Worm (Caenorhabditis elegans) whole organism, late embryonic: ENCODE measurements around the gene pqn-36.

Experiments used
- C38D4.7 ChIP-seq: fragments of 200-800 bp; sonication (Bioruptor generic); optimal IDR thresholded peaks from 2 replicates; lab custom pipeline; 2018; ENCODE audit warnings: mild to moderate bottlenecking, missing genetic modification characterization, moderate library complexity, missing compliant biosample characterization
- F13H6.1 ChIP-seq: sonication (generic microtip); optimal IDR thresholded peaks from 2 replicates; lab custom pipeline; 2016; ENCODE audit warnings: missing genetic modification characterization, missing compliant biosample characterization
- T23F11.4 ChIP-seq: fragments of 200-800 bp; sonication (Bioruptor generic); optimal IDR thresholded peaks from 2 replicates; lab custom pipeline; 2018; ENCODE audit warnings: mild to moderate bottlenecking, missing genetic modification characterization, missing compliant biosample characterization
- Y22D7AL.16 ChIP-seq: sonication (generic microtip); optimal IDR thresholded peaks from 2 replicates; lab custom pipeline; 2016; ENCODE audit warnings: missing genetic modification characterization, missing compliant biosample characterization
- ama-1 ChIP-seq: fragments of 150-350 bp; optimal IDR thresholded peaks from 2 replicates; lab custom pipeline; 2014
- ceh-18 ChIP-seq: sonication (generic microtip); optimal IDR thresholded peaks from 2 replicates; lab custom pipeline; 2016; ENCODE audit warnings: missing genetic modification characterization, missing compliant biosample characterization
- ceh-22 ChIP-seq: sonication (generic microtip); optimal IDR thresholded peaks from 2 replicates; lab custom pipeline; 2017; ENCODE audit warnings: missing biosample characterization, missing genetic modification characterization
- ceh-24 ChIP-seq: sonication (generic microtip); optimal IDR thresholded peaks from 2 replicates; lab custom pipeline; 2016; ENCODE audit warnings: mild to moderate bottlenecking, missing genetic modification characterization, missing compliant biosample characterization
- ceh-30 ChIP-seq: fragments of 150-350 bp; optimal IDR thresholded peaks from 2 replicates; lab custom pipeline; 2014; ENCODE audit warnings: missing biosample characterization, missing genetic modification characterization
- ceh-31 ChIP-seq: sonication (generic microtip); optimal IDR thresholded peaks from 2 replicates; lab custom pipeline; 2016; ENCODE audit warnings: missing genetic modification characterization, missing compliant biosample characterization
- ceh-48 ChIP-seq: sonication (generic microtip); optimal IDR thresholded peaks from 2 replicates; lab custom pipeline; 2016; ENCODE audit warnings: missing genetic modification characterization, inconsistent platforms, missing compliant biosample characterization
- ceh-6 ChIP-seq: fragments of 200-800 bp; sonication (Bioruptor generic); optimal IDR thresholded peaks from 2 replicates; lab custom pipeline; 2018; ENCODE audit warnings: mild to moderate bottlenecking, missing genetic modification characterization, missing compliant biosample characterization
- ceh-9 ChIP-seq: sonication (generic microtip); optimal IDR thresholded peaks from 2 replicates; lab custom pipeline; 2016; ENCODE audit warnings: mild to moderate bottlenecking, missing genetic modification characterization, inconsistent platforms, missing compliant biosample characterization
- dmd-4 ChIP-seq: sonication (generic microtip); optimal IDR thresholded peaks from 2 replicates; lab custom pipeline; 2016; ENCODE audit warnings: borderline replicate concordance, missing genetic modification characterization, missing compliant biosample characterization
- elt-2 ChIP-seq: sonication (generic microtip); optimal IDR thresholded peaks from 2 replicates; lab custom pipeline; 2016; ENCODE audit warnings: missing genetic modification reagents, missing genetic modification characterization, missing compliant biosample characterization
- elt-4 ChIP-seq: sonication (generic microtip); optimal IDR thresholded peaks from 2 replicates; lab custom pipeline; 2016; ENCODE audit warnings: missing genetic modification characterization, missing compliant biosample characterization
- ets-4 ChIP-seq: sonication (generic microtip); optimal IDR thresholded peaks from 2 replicates; lab custom pipeline; 2016; ENCODE audit warnings: missing genetic modification characterization, missing compliant biosample characterization
- fax-1 ChIP-seq: sonication (generic microtip); optimal IDR thresholded peaks from 2 replicates; lab custom pipeline; 2016; ENCODE audit warnings: missing genotype, missing genetic modification characterization, missing compliant biosample characterization
- fkh-10 ChIP-seq: fragments of 150-350 bp; optimal IDR thresholded peaks from 2 replicates; lab custom pipeline; 2014; ENCODE audit warnings: missing biosample characterization, missing genetic modification reagents, missing genetic modification characterization
- hlh-15 ChIP-seq: sonication (generic microtip); optimal IDR thresholded peaks from 2 replicates; lab custom pipeline; 2016; ENCODE audit warnings: missing genetic modification characterization, missing compliant biosample characterization
- hlh-6 ChIP-seq: sonication (generic microtip); optimal IDR thresholded peaks from 2 replicates; lab custom pipeline; 2016; ENCODE audit warnings: missing genotype, missing genetic modification characterization, missing compliant biosample characterization
- lim-6 ChIP-seq: sonication (generic microtip); optimal IDR thresholded peaks from 2 replicates; lab custom pipeline; 2016; ENCODE audit warnings: missing genetic modification characterization, missing compliant biosample characterization
- lin-11 ChIP-seq: fragments of 200-800 bp; sonication (Bioruptor generic); optimal IDR thresholded peaks from 2 replicates; lab custom pipeline; 2018; ENCODE audit warnings: mild to moderate bottlenecking, missing genetic modification characterization, missing compliant biosample characterization
- madf-2 ChIP-seq: sonication (generic microtip); optimal IDR thresholded peaks from 2 replicates; lab custom pipeline; 2017; ENCODE audit warnings: missing genetic modification characterization, missing compliant biosample characterization
- nhr-11 ChIP-seq: fragments of 150-350 bp; optimal IDR thresholded peaks from 2 replicates; lab custom pipeline; 2014; ENCODE audit warnings: missing biosample characterization, missing genetic modification characterization
- npax-4 ChIP-seq: sonication (generic microtip); optimal IDR thresholded peaks from 2 replicates; lab custom pipeline; 2016; ENCODE audit warnings: missing genetic modification characterization, missing compliant biosample characterization
- pag-3 ChIP-seq: sonication (generic microtip); optimal IDR thresholded peaks from 2 replicates; lab custom pipeline; 2016; ENCODE audit warnings: missing compliant biosample characterization, missing genetic modification characterization, borderline replicate concordance
- pros-1 ChIP-seq: fragments of 150-350 bp; optimal IDR thresholded peaks from 2 replicates; lab custom pipeline; 2014; ENCODE audit warnings: missing biosample characterization, missing genetic modification reagents, missing genetic modification characterization
- ref-2 ChIP-seq: sonication (generic microtip); optimal IDR thresholded peaks from 2 replicates; lab custom pipeline; 2016; ENCODE audit warnings: missing genetic modification characterization, missing compliant biosample characterization
- sdc-2 ChIP-seq: sonication (generic microtip); optimal IDR thresholded peaks from 2 replicates; lab custom pipeline; 2016; ENCODE audit warnings: missing genotype, missing genetic modification characterization, missing compliant biosample characterization
- syd-9 ChIP-seq: sonication (generic microtip); optimal IDR thresholded peaks from 2 replicates; lab custom pipeline; 2016; ENCODE audit warnings: mild to moderate bottlenecking, missing genetic modification characterization, moderate library complexity, missing compliant biosample characterization
- unc-42 ChIP-seq: sonication (generic microtip); optimal IDR thresholded peaks from 2 replicates; lab custom pipeline; 2016; ENCODE audit warnings: missing genotype, missing genetic modification characterization, missing compliant biosample characterization
- unc-86 ChIP-seq: sonication (generic microtip); optimal IDR thresholded peaks from 2 replicates; lab custom pipeline; 2016; ENCODE audit warnings: missing genetic modification characterization, missing compliant biosample characterization
- ztf-16 ChIP-seq: sonication (generic microtip); optimal IDR thresholded peaks from 2 replicates; lab custom pipeline; 2017; ENCODE audit warnings: missing genetic modification characterization, missing compliant biosample characterization

The pqn-36 gene

DNA sequence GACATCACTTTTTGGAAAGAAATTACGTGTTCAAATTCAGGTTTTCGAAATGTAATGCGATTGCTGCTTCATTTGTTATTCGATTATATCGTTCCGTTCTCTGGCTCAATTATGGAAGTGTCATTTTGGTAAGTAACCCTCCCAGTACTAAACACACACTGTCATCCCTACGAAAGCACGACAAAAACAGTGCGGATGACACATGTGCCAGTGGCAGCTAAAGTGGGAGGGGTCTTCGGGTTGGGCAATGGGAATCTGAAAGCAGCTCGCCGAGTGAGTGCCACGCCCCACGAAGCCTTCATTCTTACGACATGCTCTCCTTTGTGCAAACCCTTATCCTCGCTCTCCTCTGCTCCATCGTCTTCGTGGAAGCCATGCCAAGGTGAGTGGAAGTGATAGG lies 18.2 kb upstream of the pqn-36 start, which contains the start of gene flp-32:
TSS of gene flp-32 (plus strand) at position 301 of the 400 bp plus-strand sequence.
- peak; percentile 7 for TF ChIP-seq ref-2 (tag; lab: Kevin White, UChicago)
- no peak for TF ChIP-seq pag-3

ce11 chrX:15430983-15431382 lies 15.7 kb upstream of the pqn-36 start, which contains the start of gene blos-8:
Gene blos-8, minus strand, starts transcription at chrX:15431198.
- TF ChIP-seq ama-1 (lab: Kevin White, UChicago) (no peak), ceh-48 (tag; lab: Kevin White, UChicago) (peak; percentile 86), unc-42 (peak; percentile 24)

DNA sequence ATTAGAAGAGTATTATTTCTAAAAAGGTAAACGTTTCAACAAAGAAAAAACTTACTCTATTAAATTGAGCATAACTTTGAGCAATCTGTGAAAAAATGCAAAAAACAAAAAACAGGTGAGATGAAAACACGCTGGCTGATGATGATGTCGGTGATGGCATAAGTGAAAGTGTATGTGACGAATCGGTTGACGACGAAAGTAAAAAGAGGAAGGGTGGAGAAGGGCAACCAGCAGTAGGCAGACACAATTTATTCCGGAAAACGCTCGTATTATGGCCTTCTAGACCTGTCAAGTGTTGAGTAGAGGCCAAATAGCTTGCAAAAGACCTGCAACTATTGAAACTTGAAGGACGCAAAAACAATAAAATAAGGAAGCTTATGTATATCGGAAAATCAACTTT lies 12.6 kb upstream of the pqn-36 start, which contains the start of gene nas-13:
TSS of gene nas-13 (minus strand) at position 323 of the 400 bp plus-strand sequence.
- TF ChIP-seq ceh-9 (tag; lab: Kevin White, UChicago) (no peak), ref-2 (tag; lab: Kevin White, UChicago) (no peak), T23F11.4 (GFP tag; lab: Kevin White, UChicago) (no peak), madf-2 (no peak), pros-1 (no peak), lin-11 (no peak), nhr-11 (no peak), ceh-18 (tag; lab: Kevin White, UChicago) (no peak)

DNA sequence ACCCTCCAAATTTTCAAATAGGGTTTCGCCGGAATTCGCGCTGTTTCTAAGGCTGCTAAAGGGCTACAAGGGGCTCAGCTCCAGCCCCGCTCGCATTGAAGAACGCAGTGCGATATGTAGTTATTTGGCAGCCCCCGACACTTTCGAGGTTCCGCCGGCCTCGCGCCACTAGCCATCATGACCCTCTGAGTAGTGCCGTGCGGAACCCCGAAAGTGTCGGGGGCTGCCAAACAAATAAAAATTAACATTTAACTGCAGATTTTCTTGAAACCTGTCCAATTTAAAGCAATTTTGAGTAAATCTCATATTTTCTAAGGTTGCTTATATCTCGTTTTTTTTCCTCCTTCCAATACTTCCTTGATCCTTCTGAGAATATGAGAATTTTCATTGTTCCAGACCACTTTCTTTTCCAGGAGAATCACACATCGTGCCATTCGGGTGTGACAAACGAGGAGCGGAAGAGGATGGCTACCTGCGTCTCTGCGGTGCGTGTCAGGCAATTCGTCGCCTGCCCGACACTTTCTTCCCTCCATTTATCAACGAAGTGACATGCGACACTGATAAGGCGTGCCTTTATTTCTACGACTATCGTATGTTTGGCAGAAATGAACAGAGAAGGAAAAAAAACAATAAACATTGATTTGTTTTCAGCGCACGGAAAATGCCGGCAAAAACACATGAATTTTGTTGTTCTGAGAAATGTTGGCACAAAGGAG lies 8.6 kb upstream of the pqn-36 start:
- TF ChIP-seq ets-4 (no peak), pag-3 (no peak), syd-9 (tag; lab: Kevin White, UChicago) (no peak), pros-1 (no peak), sdc-2 (no peak), fax-1 (tag; lab: Kevin White, UChicago) (no peak), elt-2 (peak; percentile 86)

- TF ChIP-seq fax-1 (tag; lab: Kevin White, UChicago) (no peak), unc-86 (no peak), unc-42 (no peak), ztf-16 (tag; lab: Kevin White, UChicago) (no peak), lim-6 (no peak), fkh-10 (GFP tag; lab: Kevin White, UChicago) (no peak), ceh-24 (tag; lab: Kevin White, UChicago) (no peak), C38D4.7 (GFP tag; lab: Kevin White, UChicago) (no peak), npax-4 (tag; lab: Kevin White, UChicago) (no peak), hlh-15 (tag; lab: Kevin White, UChicago) (no peak), ceh-6 (no peak), hlh-6 (tag; lab: Kevin White, UChicago) (no peak), F13H6.1 (tag; lab: Kevin White, UChicago) (no peak)
- TF ChIP-seq, all 69 proteins: peak for 0
Measured at ce11 chrX:15420671-15421070, 5.4 kb upstream of the pqn-36 start, which contains the start of gene F39D8.3. Gene F39D8.3, plus strand, starts transcription at chrX:15420971.

DNA sequence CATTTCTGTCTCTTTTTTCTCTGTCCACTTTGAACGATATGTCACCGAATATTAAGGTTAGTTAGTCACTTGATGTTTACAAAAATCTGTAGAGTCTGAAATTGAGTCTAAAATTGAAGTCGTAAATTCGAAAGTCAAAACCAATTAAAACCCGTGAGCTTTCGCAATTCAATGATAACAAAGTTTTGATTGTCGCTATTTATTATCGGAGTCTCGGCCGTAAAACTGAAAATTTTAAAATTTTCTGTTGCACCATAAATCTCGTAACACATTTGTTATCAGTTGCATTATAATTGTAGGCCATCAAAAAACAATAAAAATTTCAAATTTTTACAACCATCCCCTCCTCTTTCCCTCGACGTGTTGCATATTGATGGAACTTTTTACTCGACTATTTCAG lies 6.7 kb downstream of the pqn-36 start:
- TF ChIP-seq Y22D7AL.16 (tag; lab: Kevin White, UChicago) (no peak), ceh-30 (tag; lab: Kevin White, UChicago) (no peak), lin-11 (no peak), unc-86 (no peak), nhr-11 (no peak), ceh-22 (tag; lab: Kevin White, UChicago) (no peak), elt-4 (tag; lab: Kevin White, UChicago) (no peak), dmd-4 (tag; lab: Kevin White, UChicago) (no peak), ceh-31 (tag; lab: Kevin White, UChicago) (no peak)
